Fruit fly (Drosophila melanogaster) whole organism, prepupa: ENCODE data around the gene ND-15.

Source experiments
- CG7368 ChIP-seq: fragments of 200-800 bp; sonication (Bioruptor generic); optimal IDR thresholded peaks from 3 replicates; lab custom pipeline; 2016; ENCODE audit warnings: missing biosample characterization, missing genetic modification characterization
- CG8119 ChIP-seq: fragments of 200-800 bp; sonication (Bioruptor generic); IDR thresholded peaks from 3 replicates; pipeline ENCODE4 v1.3.6; 2022; ENCODE audit warnings: missing biosample characterization, missing genetic modification characterization
- Eip75B ChIP-seq: fragments of 200-800 bp; sonication (Bioruptor generic); optimal IDR thresholded peaks from 3 replicates; lab custom pipeline; 2016; ENCODE audit warnings: missing biosample characterization, missing genetic modification characterization
- Hr39 ChIP-seq: fragments of 200-800 bp; sonication (Bioruptor generic); optimal IDR thresholded peaks from 2 replicates; lab custom pipeline; 2016; ENCODE audit warnings: missing biosample characterization, missing genetic modification characterization
- achi ChIP-seq: fragments of 200-800 bp; sonication (Bioruptor generic); optimal IDR thresholded peaks from 3 replicates; lab custom pipeline; 2016; ENCODE audit warnings: missing biosample characterization, missing genetic modification characterization
- esn ChIP-seq: fragments of 200-800 bp; sonication (Bioruptor generic); optimal IDR thresholded peaks from 2 replicates; lab custom pipeline; 2016; ENCODE audit warnings: missing biosample characterization, mild to moderate bottlenecking, missing genetic modification characterization, moderate library complexity
- fd59A ChIP-seq: fragments of 200-800 bp; sonication (Bioruptor generic); optimal IDR thresholded peaks from 2 replicates; lab custom pipeline; 2017; ENCODE audit warnings: missing biosample characterization, mild to moderate bottlenecking, missing genetic modification characterization, missing genetic modification reagents
- fd85E ChIP-seq: fragments of 200-800 bp; sonication (Bioruptor generic); optimal IDR thresholded peaks from 3 replicates; lab custom pipeline; 2016; ENCODE audit warnings: missing biosample characterization, missing genetic modification characterization

- peak; percentile 83 for TF ChIP-seq Eip75B (GFP tag; lab: Kevin White, UChicago)
- TF ChIP-seq CG8119, result peak; percentile 71; the same call in 2 of the 3 replicates
- TF ChIP-seq fd85E (GFP tag; lab: Kevin White, UChicago), result peak; percentile 6
- no peak for TF ChIP-seq achi (GFP tag; lab: Kevin White, UChicago)
- TF ChIP-seq CG7368 (GFP tag; lab: Kevin White, UChicago), result peak; percentile 75
- TF ChIP-seq Hr39, result no peak
- peak; percentile 81 for TF ChIP-seq fd59A
- TF ChIP-seq esn (GFP tag; lab: Kevin White, UChicago), result peak; percentile 83
Measured at dm6 chr2L:91830-92229, 22.7 kb upstream of the ND-15 start.
